Fruit fly (Drosophila melanogaster) whole organism, embryonic: Measurements from ENCODE around the gene Cog2.
A peak's percentile ranks its signal among the peaks of the same experiment; 100 is the strongest.

Experiments used
- CG2678 ChIP-seq: fragments of 200-800 bp; sonication (Bioruptor generic); optimal IDR thresholded peaks from 3 replicates; lab custom pipeline; 2019; ENCODE audit warnings: missing biosample characterization, mild to moderate bottlenecking, missing genetic modification characterization, moderate library complexity
- CG42726 ChIP-seq: fragments of 200-800 bp; sonication (Bioruptor generic); IDR thresholded peaks from 2 replicates; pipeline ENCODE4 v1.3.6; 2022; ENCODE audit warnings: missing biosample characterization, missing genetic modification characterization; ENCODE audit not compliant: partially characterized antibody
- CG6654 ChIP-seq: fragments of 200-800 bp; sonication (Bioruptor generic); optimal IDR thresholded peaks from 2 replicates; lab custom pipeline; 2017; ENCODE audit warnings: missing biosample characterization, mild to moderate bottlenecking, missing genetic modification characterization
- CG7271 ChIP-seq: fragments of 200-800 bp; sonication (Bioruptor generic); optimal IDR thresholded peaks from 2 replicates; lab custom pipeline; 2018; ENCODE audit warnings: missing biosample characterization, mild to moderate bottlenecking, missing genetic modification characterization, moderate library complexity
- Dfd ChIP-seq, 2 experiments: fragments of >200 bp; optimal IDR thresholded peaks; 2 replicates each; lab custom pipeline; 2017; ENCODE audit warnings: missing biosample characterization in 2 of 2, missing genetic modification characterization in 2 of 2
- Hr3 ChIP-seq: fragments of 200-800 bp; sonication (Bioruptor generic); optimal IDR thresholded peaks from 3 replicates; lab custom pipeline; 2016; ENCODE audit warnings: missing biosample characterization, missing genetic modification characterization
- Max ChIP-seq: fragments of 200-800 bp; sonication (Bioruptor generic); optimal IDR thresholded peaks from 2 replicates; lab custom pipeline; 2016; ENCODE audit warnings: missing biosample characterization, mild to moderate bottlenecking, missing genetic modification characterization
- NC2α ChIP-seq: fragments of 200-800 bp; sonication (Bioruptor generic); optimal IDR thresholded peaks from 2 replicates; lab custom pipeline; 2016; ENCODE audit warnings: missing biosample characterization, missing genetic modification characterization
- Scr ChIP-seq: fragments of 200-800 bp; sonication (Bioruptor generic); IDR thresholded peaks from 2 replicates; pipeline ENCODE4 v1.3.6; 2022; ENCODE audit warnings: missing biosample characterization, missing genetic modification characterization; ENCODE audit not compliant: partially characterized antibody
- exex ChIP-seq: fragments of 200-800 bp; sonication (Bioruptor generic); optimal IDR thresholded peaks from 4 replicates; lab custom pipeline; 2018; ENCODE audit warnings: missing biosample characterization, mild to moderate bottlenecking, missing genetic modification characterization, moderate library complexity
- p53 ChIP-seq: fragments of 200-800 bp; sonication (Bioruptor generic); optimal IDR thresholded peaks from 2 replicates; lab custom pipeline; 2016; ENCODE audit warnings: missing biosample characterization, missing genetic modification characterization
- vnd ChIP-seq: fragments of 200-800 bp; sonication (Bioruptor generic); IDR thresholded peaks from 3 replicates; pipeline ENCODE4 v1.3.6; 2022; ENCODE audit warnings: missing biosample characterization, missing genetic modification characterization; ENCODE audit not compliant: partially characterized antibody
- z ChIP-seq: fragments of 200-800 bp; sonication (Bioruptor generic); IDR thresholded peaks from 3 replicates; pipeline ENCODE4 v1.3.6; 2022; ENCODE audit warnings: missing biosample characterization, missing genetic modification characterization

- TF ChIP-seq Scr (GFP tag; lab: Robert Waterston, UW) (peak; percentile 64), CG6654 (GFP tag; lab: Kevin White, UChicago) (no peak), Dfd (GFP tag; optimal IDR thresholded peaks at IDR 0.05; lab: Kevin White, UChicago) (no peak), CG7271 (tag; lab: Kevin White, UChicago) (no peak), Hr3 (GFP tag; lab: Kevin White, UChicago) (no peak), CG42726 (GFP tag; lab: Robert Waterston, UW) (no peak), NC2α (GFP tag; lab: Kevin White, UChicago) (no peak), z (GFP tag; lab: Robert Waterston, UW) (no peak), Max (GFP tag; lab: Kevin White, UChicago) (no peak), exex (tag; lab: Kevin White, UChicago) (no peak), vnd (GFP tag; lab: Robert Waterston, UW) (no peak; the same call in 2 of the 3 replicates), CG2678 (tag; lab: Kevin White, UChicago) (no peak), p53 (no peak)
Measured at dm6 chr3R:15363608-15364007, 2.2 kb upstream of the Cog2 start, which contains the start of gene CG6171.
